Fruit fly (Drosophila melanogaster) S2 (cell line): ENCODE measurements around the gene bdl.

Source experiments
- CG8478 ChIP-seq: fragments of >200 bp; optimal IDR thresholded peaks from 2 replicates; lab custom pipeline; 2018
- CTCF ChIP-seq, 2 experiments: fragments of >200 bp; optimal IDR thresholded peaks; 2 replicates each; lab custom pipeline; 2018

DNA sequence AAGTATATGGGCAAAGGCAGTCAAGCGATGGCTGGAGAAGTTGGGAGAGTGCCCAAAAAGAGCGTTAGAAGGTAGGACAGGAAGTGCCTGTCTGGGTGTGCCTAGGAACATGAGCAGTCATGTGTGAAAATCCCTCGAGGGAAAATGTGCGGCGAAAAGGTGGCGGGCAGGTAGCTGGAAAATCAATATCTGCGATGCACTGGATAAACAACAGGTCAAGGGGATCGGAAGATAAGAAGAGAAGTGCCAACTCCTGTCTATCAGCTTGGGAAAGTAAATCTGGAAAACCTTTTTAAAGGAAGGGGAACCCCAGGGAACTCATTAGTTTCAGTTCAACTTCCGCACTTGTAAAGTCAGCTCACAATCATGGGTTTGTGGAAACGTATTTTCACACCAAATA, 54.0 kb downstream of the bdl start:
- TF ChIP-seq CG8478 (lab: Kevin White, UChicago), result no peak
- TF ChIP-seq CTCF (optimal IDR thresholded peaks at IDR 0.05; lab: Kevin White, UChicago), result no peak
